Fruit fly (Drosophila melanogaster): ENCODE measurements around the gene cu.
A peak's percentile ranks its signal among the peaks of the same experiment; 100 is the strongest.

The cu gene

dm6 chr3R:11234918-11235371, 37.6 kb downstream of the cu start, which contains the start of the genes Arfip and CG17721:
Arfip (minus strand) TSS chr3R:11235013.
CG17721 (plus strand) TSS chr3R:11235140.
- TF ChIP-seq Pif1A (GFP tag; optimal IDR thresholded peaks at IDR 0.05) (no peak), CG8159 (tag; optimal IDR thresholded peaks at IDR 0.05) (no peak), Ets98B (GFP tag; IDR thresholded peaks at IDR 0.05) (no peak), Pif1B (GFP tag; optimal IDR thresholded peaks at IDR 0.05) (no peak), Snoo (tag; optimal IDR thresholded peaks at IDR 0.05) (no peak), EcR (GFP tag; optimal IDR thresholded peaks at IDR 0.05) (peak; percentile 88), CG4496 (GFP tag; IDR thresholded peaks at IDR 0.05) (no peak), CG17806 (tag; optimal IDR thresholded peaks at IDR 0.05) (no peak)

DNA sequence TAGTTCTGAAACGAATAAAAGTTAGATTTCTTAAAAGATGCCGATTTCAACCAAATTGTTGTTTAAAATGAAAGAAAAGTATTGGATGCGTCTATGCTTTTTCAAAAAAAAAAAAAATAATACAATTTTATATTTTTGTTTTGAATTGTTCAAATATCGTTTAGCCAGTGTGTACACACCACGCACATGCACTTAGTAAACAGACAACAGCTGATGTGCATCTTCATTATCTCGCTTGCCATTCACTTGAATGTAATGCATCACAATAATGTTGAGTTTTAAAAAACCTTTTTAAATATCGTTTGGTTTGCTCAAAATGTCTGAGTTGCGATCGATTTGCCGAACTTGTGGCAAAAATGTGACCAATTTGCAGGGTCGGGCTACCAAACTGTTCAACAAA, 38.6 kb downstream of the cu start, which contains the start of gene CG31441:
CG31441 (plus strand) TSS at position 246 of the 400 bp plus-strand sequence.
- TF ChIP-seq CG14655 (GFP tag; optimal IDR thresholded peaks at IDR 0.05) (no peak), CG4496 (GFP tag; IDR thresholded peaks at IDR 0.05) (no peak), gl (tag; optimal IDR thresholded peaks at IDR 0.05) (no peak), D1 (tag; optimal IDR thresholded peaks at IDR 0.05) (no peak), CG34367 (tag; optimal IDR thresholded peaks at IDR 0.05) (no peak), rn (GFP tag; IDR thresholded peaks at IDR 0.05) (no peak), CG8159 (tag; optimal IDR thresholded peaks at IDR 0.05) (no peak), CG8301 (tag; optimal IDR thresholded peaks at IDR 0.05) (no peak), EcR (GFP tag; optimal IDR thresholded peaks at IDR 0.05) (no peak), Pif1B (GFP tag; optimal IDR thresholded peaks at IDR 0.05) (no peak), Ets98B (GFP tag; IDR thresholded peaks at IDR 0.05) (no peak), CG32121 (GFP tag; IDR thresholded peaks at IDR 0.05) (no peak), fd96Ca (GFP tag; IDR thresholded peaks at IDR 0.05) (no peak), CG15710 (tag; optimal IDR thresholded peaks at IDR 0.05) (no peak), CG12605 (GFP tag; IDR thresholded peaks at IDR 0.05) (no peak), CG17806 (tag; optimal IDR thresholded peaks at IDR 0.05) (no peak), Pif1A (GFP tag; optimal IDR thresholded peaks at IDR 0.05) (no peak), Snoo (tag; optimal IDR thresholded peaks at IDR 0.05) (no peak), CG10348 (GFP tag; IDR thresholded peaks at IDR 0.05) (no peak)

DNA sequence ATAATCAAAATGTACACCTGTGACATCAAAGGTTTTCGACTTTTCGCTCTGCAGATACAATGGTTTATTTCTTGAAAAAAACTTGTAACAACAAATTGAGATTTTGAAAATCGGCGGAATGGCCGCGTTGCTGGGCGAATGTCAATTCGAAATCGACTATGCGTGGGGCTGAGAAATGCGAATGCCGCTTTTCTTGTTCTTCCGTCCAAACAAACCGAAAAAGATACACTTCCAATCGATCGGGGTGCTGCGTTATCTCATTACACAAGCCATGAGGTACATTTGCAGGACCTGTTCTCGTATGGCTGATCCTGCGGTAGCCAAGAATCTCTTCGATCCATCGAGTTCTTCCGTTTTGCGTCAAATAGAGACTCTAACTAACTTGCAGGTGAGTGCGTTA, 40.2 kb downstream of the cu start, which contains the start of gene CG31388:
CG31388 (plus strand) TSS at position 218 of the 400 bp plus-strand sequence.
- TF ChIP-seq CG14655 (GFP tag; optimal IDR thresholded peaks at IDR 0.05) (no peak), D1 (tag; optimal IDR thresholded peaks at IDR 0.05) (no peak), CG17806 (tag; optimal IDR thresholded peaks at IDR 0.05) (no peak), gl (tag; optimal IDR thresholded peaks at IDR 0.05) (no peak), CG15710 (tag; optimal IDR thresholded peaks at IDR 0.05) (no peak)

DNA sequence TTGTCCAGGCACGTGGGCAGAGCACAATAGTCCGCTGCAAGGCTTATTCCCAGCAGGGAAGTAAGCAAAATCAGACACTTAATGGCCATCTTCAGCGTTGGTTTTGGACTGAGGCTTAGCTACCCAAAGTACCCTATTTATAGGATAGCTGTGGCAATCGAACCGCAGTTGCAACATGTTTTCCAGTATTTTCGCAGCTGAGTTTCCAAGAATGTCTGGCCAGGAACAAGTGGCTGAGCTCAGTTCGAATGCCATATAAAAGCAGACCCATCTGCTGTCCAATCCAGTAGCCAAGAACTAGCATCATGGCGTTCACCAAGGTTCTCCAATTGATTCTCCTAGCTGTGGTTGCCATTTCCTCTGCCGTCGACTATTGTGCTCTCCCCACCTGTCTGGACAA, 43.5 kb downstream of the cu start, which contains the start of the genes scpr-B and scpr-A:
scpr-B (minus strand) TSS at position 101 of the 400 bp plus-strand sequence.
scpr-A (plus strand) TSS at position 293 of the 400 bp plus-strand sequence.
- TF ChIP-seq CG15710 (tag; optimal IDR thresholded peaks at IDR 0.05) (no peak), Snoo (tag; optimal IDR thresholded peaks at IDR 0.05) (no peak), CG13204 (GFP tag; optimal IDR thresholded peaks at IDR 0.05) (no peak), rn (GFP tag; IDR thresholded peaks at IDR 0.05) (no peak), CG9948 (tag; optimal IDR thresholded peaks at IDR 0.05) (no peak), CG4496 (GFP tag; IDR thresholded peaks at IDR 0.05) (no peak), D1 (tag; optimal IDR thresholded peaks at IDR 0.05) (no peak), fd96Ca (GFP tag; IDR thresholded peaks at IDR 0.05) (no peak), Pif1B (GFP tag; optimal IDR thresholded peaks at IDR 0.05) (no peak), CG32121 (GFP tag; IDR thresholded peaks at IDR 0.05) (no peak), Pif1A (GFP tag; optimal IDR thresholded peaks at IDR 0.05) (no peak)

dm6 chr3R:11243057-11243740, 45.8 kb downstream of the cu start:
- no peak for TF ChIP-seq CG34367 (tag; optimal IDR thresholded peaks at IDR 0.05)
- peak; percentile 17 for TF ChIP-seq EcR (GFP tag; optimal IDR thresholded peaks at IDR 0.05)

dm6 chr3R:11243951-11244660, 46.7 kb downstream of the cu start, which contains the start of the genes CG17734 and CG5214:
CG17734 (minus strand) TSS chr3R:11243999.
CG5214 (plus strand) TSS chr3R:11244302.
- TF ChIP-seq fd96Ca (GFP tag; IDR thresholded peaks at IDR 0.05) = no peak
- no peak for TF ChIP-seq rn (GFP tag; IDR thresholded peaks at IDR 0.05)
- no peak for TF ChIP-seq Pif1B (GFP tag; optimal IDR thresholded peaks at IDR 0.05)

DNA sequence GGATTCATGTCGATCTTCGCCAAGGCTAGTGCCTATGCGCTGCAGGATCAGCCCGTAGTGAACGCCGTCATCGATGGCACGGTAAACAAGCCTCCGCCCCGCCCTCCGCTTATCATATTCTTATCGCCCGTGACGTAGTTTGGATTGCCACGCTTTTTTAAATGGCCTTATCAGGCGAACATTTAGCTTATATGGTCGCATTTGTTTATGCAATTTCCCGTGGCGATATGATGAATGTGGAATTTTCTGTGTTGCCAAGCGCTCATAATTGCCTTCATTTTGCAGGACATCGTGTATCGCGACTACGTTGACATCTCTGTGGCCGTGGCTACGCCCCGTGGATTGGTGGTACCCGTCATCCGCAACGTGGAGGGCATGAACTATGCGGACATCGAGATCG, 48.4 kb downstream of the cu start:
- no peak for TF ChIP-seq CG32121 (GFP tag; IDR thresholded peaks at IDR 0.05)
- TF ChIP-seq CG13204 (GFP tag; optimal IDR thresholded peaks at IDR 0.05) = no peak
- no peak for TF ChIP-seq CG12605 (GFP tag; IDR thresholded peaks at IDR 0.05)
- no peak for TF ChIP-seq fd96Ca (GFP tag; IDR thresholded peaks at IDR 0.05)
- no peak for TF ChIP-seq gl (tag; optimal IDR thresholded peaks at IDR 0.05)
- TF ChIP-seq CG34367 (tag; optimal IDR thresholded peaks at IDR 0.05) = no peak
- no peak for TF ChIP-seq Pif1A (GFP tag; optimal IDR thresholded peaks at IDR 0.05)
- no peak for TF ChIP-seq rn (GFP tag; IDR thresholded peaks at IDR 0.05)
- TF ChIP-seq CG14655 (GFP tag; optimal IDR thresholded peaks at IDR 0.05) = no peak
- no peak for TF ChIP-seq CG15710 (tag; optimal IDR thresholded peaks at IDR 0.05)
- TF ChIP-seq CG10348 (GFP tag; IDR thresholded peaks at IDR 0.05) = no peak
